Worm (Caenorhabditis elegans) whole organism, L4 larva: ENCODE data around the gene ccpp-6.

Experiments used
- F26F4.8 ChIP-seq: fragments of 200-800 bp; sonication (Bioruptor generic); conservative IDR thresholded peaks from 2 replicates; pipeline ENCODE4 v1.3.6; 2022; ENCODE audit warnings: missing genetic modification characterization, missing compliant biosample characterization
- T20F7.1 ChIP-seq: fragments of 200-800 bp; sonication (Bioruptor generic); optimal IDR thresholded peaks from 2 replicates; lab custom pipeline; 2018; ENCODE audit warnings: mild to moderate bottlenecking, missing genetic modification characterization, missing compliant biosample characterization
- Y105C5A.15 ChIP-seq: fragments of 200-800 bp; sonication (Bioruptor generic); IDR thresholded peaks from 2 replicates; pipeline ENCODE4 v1.3.6; 2022; ENCODE audit warnings: missing genetic modification characterization, missing compliant biosample characterization
- aha-1 ChIP-seq: fragments of 150-350 bp; peaks from one replicate; lab custom pipeline; 2014; ENCODE audit warnings: missing biosample characterization, missing genetic modification characterization
- aly-2 ChIP-seq: sonication (generic microtip); optimal IDR thresholded peaks from 2 replicates; lab custom pipeline; 2018; ENCODE audit warnings: missing biosample characterization, missing genetic modification characterization
- ama-1 ChIP-seq: fragments of 150-350 bp; optimal IDR thresholded peaks from 2 replicates; lab custom pipeline; 2014; ENCODE audit warnings: inconsistent platforms, mixed read lengths
- attf-4 ChIP-seq: sonication (generic microtip); optimal IDR thresholded peaks from 3 replicates; lab custom pipeline; 2017; ENCODE audit warnings: missing biosample characterization, missing genetic modification characterization
- ceh-20 ChIP-seq: fragments of 200-800 bp; sonication (Bioruptor generic); IDR thresholded peaks from 2 replicates; pipeline ENCODE4 v1.3.6; 2022; ENCODE audit warnings: missing genetic modification reagents, missing genetic modification characterization, missing compliant biosample characterization
- cey-2 ChIP-seq: sonication (generic microtip); optimal IDR thresholded peaks from 3 replicates; lab custom pipeline; 2017; ENCODE audit warnings: missing genetic modification characterization, mild to moderate bottlenecking, missing compliant biosample characterization, antibody characterized with exemption, borderline replicate concordance; ENCODE audit not compliant: insufficient read depth
- ctbp-1 ChIP-seq: fragments of 200-800 bp; sonication (Bioruptor generic); IDR thresholded peaks from 2 replicates; pipeline ENCODE4 v1.3.6; 2022; ENCODE audit warnings: missing genetic modification reagents, missing genetic modification characterization, missing compliant biosample characterization
- daf-16 ChIP-seq, 3 experiments: sonication (generic microtip); optimal IDR thresholded peaks; 2 replicates each; lab custom pipeline; 2016 to 2017; ENCODE audit warnings: missing genetic modification characterization in 3 of 3, missing genetic modification reagents in 3 of 3, mild to moderate bottlenecking in 2 of 3, missing compliant biosample characterization in 2 of 3, missing biosample characterization in 1 of 3, moderate library complexity in 1 of 3
- dpl-1 ChIP-seq: fragments of 150-350 bp; optimal IDR thresholded peaks from 2 replicates; lab custom pipeline; 2014; ENCODE audit warnings: missing biosample characterization, missing genetic modification reagents, missing genetic modification characterization
- duxl-1 ChIP-seq: sonication (generic microtip); optimal IDR thresholded peaks from 2 replicates; lab custom pipeline; 2016; ENCODE audit warnings: mild to moderate bottlenecking, missing genetic modification characterization, moderate library complexity, missing compliant biosample characterization; ENCODE audit not compliant: poor library complexity
- dve-1 ChIP-seq: sonication (generic microtip); optimal IDR thresholded peaks from 2 replicates; lab custom pipeline; 2017; ENCODE audit warnings: antibody characterized with exemption, mild to moderate bottlenecking, missing genetic modification characterization, missing compliant biosample characterization; ENCODE audit not compliant: insufficient read depth
- gei-8 ChIP-seq: fragments of 200-800 bp; sonication (Bioruptor generic); optimal IDR thresholded peaks from 2 replicates; lab custom pipeline; 2018; ENCODE audit warnings: mild to moderate bottlenecking, missing genetic modification characterization, missing compliant biosample characterization
- hlh-30 ChIP-seq: sonication (generic microtip); optimal IDR thresholded peaks from 2 replicates; lab custom pipeline; 2017; ENCODE audit warnings: antibody characterized with exemption, mild to moderate bottlenecking, missing genetic modification characterization, missing compliant biosample characterization; ENCODE audit not compliant: insufficient read depth
- jun-1 ChIP-seq: fragments of 150-350 bp; optimal IDR thresholded peaks from 2 replicates; lab custom pipeline; 2014; ENCODE audit warnings: missing biosample characterization, missing genetic modification reagents, missing genetic modification characterization
- lim-7 ChIP-seq: fragments of 200-800 bp; sonication (Bioruptor generic); IDR thresholded peaks from 2 replicates; pipeline ENCODE4 v1.3.6; 2022; ENCODE audit warnings: missing genetic modification characterization, missing compliant biosample characterization
- lin-13 ChIP-seq: fragments of 150-350 bp; optimal IDR thresholded peaks from 2 replicates; lab custom pipeline; 2014; ENCODE audit warnings: missing biosample characterization, missing genetic modification reagents, missing genetic modification characterization
- lin-39 ChIP-seq: fragments of 150-350 bp; optimal IDR thresholded peaks from 2 replicates; lab custom pipeline; 2014; ENCODE audit warnings: missing biosample characterization, missing genetic modification reagents, missing genetic modification characterization
- madf-5 ChIP-seq, 2 experiments: fragments of 200-800 bp; sonication (Bioruptor generic); IDR thresholded peaks; 2 replicates each; pipeline ENCODE4 v1.3.6; 2022; ENCODE audit warnings: missing compliant biosample characterization in 2 of 2, missing genetic modification characterization in 2 of 2
- mep-1 ChIP-seq: fragments of 150-350 bp; sonication (generic microtip); optimal IDR thresholded peaks from 3 replicates; lab custom pipeline; 2014; ENCODE audit warnings: missing biosample characterization, missing genetic modification characterization
- mxl-2 ChIP-seq: fragments of 200-800 bp; sonication (Bioruptor generic); conservative IDR thresholded peaks from 2 replicates; pipeline ENCODE4 v1.3.6; 2022; ENCODE audit warnings: missing genetic modification reagents, missing genetic modification characterization, missing compliant biosample characterization
- nhr-10 ChIP-seq: fragments of 150-350 bp; optimal IDR thresholded peaks from 2 replicates; lab custom pipeline; 2014; ENCODE audit warnings: missing biosample characterization, missing genetic modification characterization
- nhr-237 ChIP-seq: sonication (generic microtip); optimal IDR thresholded peaks from 2 replicates; lab custom pipeline; 2017; ENCODE audit warnings: missing biosample characterization, missing genetic modification characterization
- nhr-41 ChIP-seq: fragments of 200-800 bp; sonication (Bioruptor generic); IDR thresholded peaks from 2 replicates; pipeline ENCODE4 v1.3.6; 2022; ENCODE audit warnings: missing genetic modification reagents, missing genetic modification characterization, missing compliant biosample characterization
- nhr-48 ChIP-seq: sonication (generic microtip); optimal IDR thresholded peaks from 2 replicates; lab custom pipeline; 2016; ENCODE audit warnings: mild to moderate bottlenecking, missing genetic modification characterization, missing compliant biosample characterization
- sdz-12 ChIP-seq: fragments of 200-800 bp; sonication (Bioruptor generic); optimal IDR thresholded peaks from 2 replicates; lab custom pipeline; 2018; ENCODE audit warnings: mild to moderate bottlenecking, missing genetic modification characterization, missing compliant biosample characterization
- skn-1 ChIP-seq: fragments of 150-350 bp; optimal IDR thresholded peaks from 2 replicates; lab custom pipeline; 2014; ENCODE audit warnings: missing biosample characterization, missing genetic modification characterization
- tag-97 ChIP-seq: fragments of 200-800 bp; sonication (Bioruptor generic); IDR thresholded peaks from 2 replicates; pipeline ENCODE4 v1.3.6; 2022; ENCODE audit warnings: missing genetic modification characterization, missing compliant biosample characterization
- tra-1 ChIP-seq: fragments of 200-800 bp; sonication (Bioruptor generic); IDR thresholded peaks from 2 replicates; pipeline ENCODE4 v1.3.6; 2022; ENCODE audit warnings: missing genetic modification reagents, missing genetic modification characterization, missing compliant biosample characterization
- unc-130 ChIP-seq: sonication (generic microtip); optimal IDR thresholded peaks from 2 replicates; lab custom pipeline; 2016; ENCODE audit warnings: missing genetic modification reagents, missing genetic modification characterization, missing compliant biosample characterization
- unc-39 ChIP-seq: sonication (generic microtip); optimal IDR thresholded peaks from 2 replicates; lab custom pipeline; 2017; ENCODE audit warnings: missing biosample characterization, missing genetic modification characterization
- unc-62 ChIP-seq, 3 experiments: fragments of 150-350 bp in 1 of 3; sonication (generic microtip); optimal IDR thresholded peaks in 2 of 3; peaks in 1 of 3; 1 replicate in 1 of 3; 2 replicates in 2 of 3; lab custom pipeline; 2014 to 2017; ENCODE audit warnings: missing biosample characterization in 3 of 3, missing genetic modification characterization in 3 of 3, missing genetic modification reagents in 3 of 3, missing genotype in 1 of 3

Gene ccpp-6

ce11 chrII:5373275-5374047 is 13.7 kb downstream of the ccpp-6 start, which contains the start of the genes agt-2 and F09E5.3 (continued):
- TF ChIP-seq lim-7 (no peak), mep-1 (peak; percentile 95), lin-39 (no peak), aly-2 (tag; lab: Kevin White, UChicago) (no peak), ceh-20 (GFP tag; lab: Robert Waterston, UW) (peak; percentile 85), duxl-1 (peak; percentile 58)

- TF ChIP-seq ama-1 (lab: Kevin White, UChicago), result no peak
- peak; percentile 3 for TF ChIP-seq aha-1 (tag; lab: Kevin White, UChicago)
Measured at ce11 chrII:5370641-5371040, 16.5 kb downstream of the ccpp-6 start, which contains the start of gene F09E5.12. TSS of gene F09E5.12 (minus strand) at chrII:5370741.

ce11 chrII:5365645-5366044 is 21.5 kb downstream of the ccpp-6 start, which contains the start of gene F09E5.16:
TSS of gene F09E5.16 (minus strand) at chrII:5365745.
- no peak for TF ChIP-seq hlh-30 (tag; lab: Kevin White, UChicago)
- TF ChIP-seq cey-2, result no peak
- TF ChIP-seq lin-13, result no peak
- TF ChIP-seq madf-5 (GFP tag; IDR thresholded peaks at IDR 0.05; lab: Robert Waterston, UW), result no peak
- no peak for TF ChIP-seq daf-16 (GFP tag; optimal IDR thresholded peaks at IDR 0.05; lab: Kevin White, UChicago)
- TF ChIP-seq daf-16 (tag; optimal IDR thresholded peaks at IDR 0.05; lab: Kevin White, UChicago), result no peak
- no peak for TF ChIP-seq ctbp-1 (GFP tag; lab: Robert Waterston, UW)

DNA sequence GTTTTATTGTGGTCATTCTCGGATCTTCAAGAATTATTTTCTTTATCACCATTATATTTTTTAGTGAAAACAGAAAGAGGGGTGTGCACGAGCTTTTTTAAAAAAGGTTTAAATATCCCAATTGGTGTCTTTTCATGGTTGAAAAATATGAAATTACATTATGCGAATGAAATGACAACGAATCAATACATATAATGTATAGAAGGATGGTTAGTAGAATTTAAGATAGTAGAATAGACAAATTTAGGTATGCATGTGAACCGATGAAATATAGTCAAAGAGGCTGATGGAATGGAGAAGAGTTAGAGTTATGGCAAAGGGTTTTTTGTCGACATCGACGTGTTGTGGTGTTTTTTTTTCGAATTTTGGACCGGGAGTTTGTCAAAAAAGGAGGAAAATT is 22.6 kb downstream of the ccpp-6 start:
- TF ChIP-seq madf-5 (GFP tag; IDR thresholded peaks at IDR 0.05; lab: Robert Waterston, UW) (no peak), jun-1 (tag; lab: Kevin White, UChicago) (no peak), tra-1 (no peak), aha-1 (tag; lab: Kevin White, UChicago) (peak; percentile 22), skn-1 (tag; lab: Kevin White, UChicago) (no peak), nhr-48 (tag; lab: Kevin White, UChicago) (no peak), Y105C5A.15 (GFP tag; lab: Robert Waterston, UW) (no peak), unc-62 (GFP tag; optimal IDR thresholded peaks at IDR 0.05 in 1 of 2; lab: Kevin White, UChicago) (peak in 1 of 2 experiments; percentile 90), unc-62 (tag; optimal IDR thresholded peaks at IDR 0.05; lab: Kevin White, UChicago) (no peak)

ce11 chrII:5359252-5359651 is 27.9 kb downstream of the ccpp-6 start, which contains the start of gene sec-6:
TSS of gene sec-6 (plus strand) at chrII:5359552.
- no peak for TF ChIP-seq sdz-12 (GFP tag; lab: Kevin White, UChicago)
- TF ChIP-seq mxl-2 (GFP tag; lab: Robert Waterston, UW), result no peak
- TF ChIP-seq nhr-41 (GFP tag; lab: Robert Waterston, UW), result no peak
- no peak for TF ChIP-seq tag-97 (GFP tag; lab: Robert Waterston, UW)
- no peak for TF ChIP-seq nhr-10 (tag; lab: Kevin White, UChicago)
- TF ChIP-seq F26F4.8, result no peak
- TF ChIP-seq daf-16 (GFP tag; optimal IDR thresholded peaks at IDR 0.05; lab: Kevin White, UChicago), result no peak
- TF ChIP-seq daf-16 (tag; optimal IDR thresholded peaks at IDR 0.05; lab: Kevin White, UChicago), result no peak
- no peak for TF ChIP-seq unc-130
- TF ChIP-seq T20F7.1, result no peak
- no peak for TF ChIP-seq unc-39 (tag; lab: Kevin White, UChicago)
- TF ChIP-seq dve-1, result no peak
- TF ChIP-seq nhr-237 (tag; lab: Kevin White, UChicago), result no peak
- TF ChIP-seq attf-4 (tag; lab: Kevin White, UChicago), result no peak
- no peak for TF ChIP-seq dpl-1 (GFP tag; lab: Kevin White, UChicago)
- TF ChIP-seq gei-8 (GFP tag; lab: Kevin White, UChicago), result no peak
